Worm (Caenorhabditis elegans) whole organism, young adult: ENCODE results near the gene rpt-6.

Experiments
- F23B12.7 ChIP-seq: sonication (generic microtip); optimal IDR thresholded peaks from 2 replicates; lab custom pipeline; 2017; ENCODE audit warnings: missing genetic modification characterization, mild to moderate bottlenecking, missing compliant biosample characterization, antibody characterized with exemption, moderate library complexity; ENCODE audit not compliant: insufficient read depth
- ama-1 ChIP-seq, 3 experiments: fragments of 150-350 bp in 1 of 3; sonication (generic microtip) in 2 of 3; optimal IDR thresholded peaks; 2 replicates each; lab custom pipeline; 2014 to 2018; ENCODE audit warnings: missing biosample characterization in 2 of 3, missing genetic modification characterization in 2 of 3, missing genetic modification reagents in 2 of 3
- attf-3 ChIP-seq: fragments of 200-800 bp; sonication (Bioruptor generic); conservative IDR thresholded peaks from 2 replicates; pipeline ENCODE4 v1.3.6; 2022; ENCODE audit warnings: missing genetic modification reagents, missing genetic modification characterization, missing compliant biosample characterization
- cebp-1 ChIP-seq, 2 experiments: fragments of 200-800 bp in 1 of 2; sonication (Bioruptor generic) in 1 of 2; sonication (generic microtip) in 1 of 2; IDR thresholded peaks in 1 of 2; optimal IDR thresholded peaks in 1 of 2; 2 replicates each; pipeline versions ENCODE4 v1.3.6 to Lab custom; 2017 to 2022; ENCODE audit warnings: missing compliant biosample characterization in 2 of 2, missing genetic modification characterization in 2 of 2, mild to moderate bottlenecking in 1 of 2, missing genetic modification reagents in 1 of 2, moderate library complexity in 1 of 2
- ceh-79 ChIP-seq: sonication (generic microtip); optimal IDR thresholded peaks from 2 replicates; lab custom pipeline; 2017; ENCODE audit warnings: mild to moderate bottlenecking, missing genetic modification characterization, missing compliant biosample characterization
- nfya-1 ChIP-seq: sonication (generic microtip); optimal IDR thresholded peaks from 2 replicates; lab custom pipeline; 2017; ENCODE audit warnings: antibody characterized with exemption, missing compliant biosample characterization, missing genetic modification characterization, borderline replicate concordance; ENCODE audit not compliant: insufficient read depth
- nfyb-1 ChIP-seq: fragments of 200-800 bp; sonication (Bioruptor generic); IDR thresholded peaks from 2 replicates; pipeline ENCODE4 v1.3.6; 2022; ENCODE audit warnings: missing genetic modification reagents, missing genetic modification characterization, missing compliant biosample characterization
- nhr-120 ChIP-seq: fragments of 200-800 bp; sonication (Bioruptor generic); IDR thresholded peaks from 2 replicates; pipeline ENCODE4 v1.3.6; 2022; ENCODE audit warnings: missing genetic modification characterization, missing compliant biosample characterization
- nhr-90 ChIP-seq: sonication (generic microtip); optimal IDR thresholded peaks from 2 replicates; lab custom pipeline; 2016; ENCODE audit warnings: missing genotype, mild to moderate bottlenecking, missing genetic modification characterization, missing compliant biosample characterization
- snpc-3.4 ChIP-seq: sonication (generic microtip); optimal IDR thresholded peaks from 2 replicates; lab custom pipeline; 2017; ENCODE audit warnings: missing genetic modification characterization, mild to moderate bottlenecking, missing compliant biosample characterization, antibody characterized with exemption, moderate library complexity, missing genotype, missing genetic modification reagents
- snpc-4 ChIP-seq, 5 experiments: fragments of 150-350 bp in 1 of 5; sonication (generic microtip) in 4 of 5; optimal IDR thresholded peaks; 2 replicates each; lab custom pipeline; 2014 to 2018; ENCODE audit warnings: missing genetic modification characterization in 5 of 5, missing biosample characterization in 3 of 5, antibody characterized with exemption in 2 of 5, mild to moderate bottlenecking in 2 of 5, missing compliant biosample characterization in 2 of 5, missing genotype in 2 of 5, moderate library complexity in 2 of 5, missing genetic modification reagents in 1 of 5
- ztf-25 ChIP-seq: fragments of 200-800 bp; sonication (Bioruptor generic); IDR thresholded peaks from 2 replicates; pipeline ENCODE4 v1.3.6; 2022; ENCODE audit warnings: missing genetic modification reagents, missing genetic modification characterization, missing compliant biosample characterization

ce11 chrIII:12388106-12388505 lies 17.9 kb downstream of the rpt-6 start:
- TF ChIP-seq ceh-79 (tag; lab: Kevin White, UChicago): no peak
- TF ChIP-seq ama-1 (optimal IDR thresholded peaks at IDR 0.05; lab: Kevin White, UChicago): no peak
- no peak for TF ChIP-seq ama-1 (GFP tag; optimal IDR thresholded peaks at IDR 0.05; lab: Kevin White, UChicago)
- TF ChIP-seq nfya-1: no peak
- no peak for TF ChIP-seq nfyb-1
- no peak for TF ChIP-seq snpc-4 (GFP tag; optimal IDR thresholded peaks at IDR 0.05; lab: Kevin White, UChicago)
- TF ChIP-seq snpc-4 (tag; optimal IDR thresholded peaks at IDR 0.05; lab: Kevin White, UChicago): no peak
- TF ChIP-seq F23B12.7 (tag; lab: Kevin White, UChicago): no peak
- TF ChIP-seq nhr-120 (GFP tag; lab: Robert Waterston, UW): no peak
- no peak for TF ChIP-seq cebp-1 (GFP tag; IDR thresholded peaks at IDR 0.05; lab: Robert Waterston, UW)
- no peak for TF ChIP-seq cebp-1 (tag; optimal IDR thresholded peaks at IDR 0.05; lab: Kevin White, UChicago)
- no peak for TF ChIP-seq snpc-3.4 (tag; lab: Kevin White, UChicago)
- TF ChIP-seq nhr-90 (tag; lab: Kevin White, UChicago): no peak
- TF ChIP-seq ztf-25 (GFP tag; lab: Robert Waterston, UW): no peak
- no peak for TF ChIP-seq attf-3 (GFP tag; lab: Robert Waterston, UW)
